Fruit fly (Drosophila melanogaster) whole organism, wandering third instar larva: ENCODE measurements around the gene Pfdn6.

Experiments used
- Rel ChIP-seq, 2 experiments: fragments of 200-800 bp; sonication (Bioruptor generic) in 1 of 2; optimal IDR thresholded peaks; 2 replicates in 1 of 2; 3 replicates in 1 of 2; lab custom pipeline; 2016 to 2019; ENCODE audit warnings: mild to moderate bottlenecking in 2 of 2, missing biosample characterization in 2 of 2, missing genetic modification characterization in 2 of 2, moderate library complexity in 1 of 2
- br ChIP-seq: fragments of 200-800 bp; sonication (Bioruptor generic); optimal IDR thresholded peaks from 2 replicates; lab custom pipeline; 2016; ENCODE audit warnings: missing biosample characterization, missing genetic modification characterization
- dsf ChIP-seq: sonication (Bioruptor generic); optimal IDR thresholded peaks from 2 replicates; lab custom pipeline; 2016; ENCODE audit warnings: missing biosample characterization, missing genetic modification characterization, borderline replicate concordance
- h ChIP-seq: fragments of 200-800 bp; sonication (Bioruptor generic); optimal IDR thresholded peaks from 3 replicates; lab custom pipeline; 2016; ENCODE audit warnings: missing biosample characterization, mild to moderate bottlenecking, missing genetic modification characterization
- pan ChIP-seq: fragments of >200 bp; optimal IDR thresholded peaks from 2 replicates; lab custom pipeline; 2017
- usp ChIP-seq: fragments of >200 bp; optimal IDR thresholded peaks from 2 replicates; lab custom pipeline; 2017; ENCODE audit warnings: missing biosample characterization, missing genetic modification characterization

DNA sequence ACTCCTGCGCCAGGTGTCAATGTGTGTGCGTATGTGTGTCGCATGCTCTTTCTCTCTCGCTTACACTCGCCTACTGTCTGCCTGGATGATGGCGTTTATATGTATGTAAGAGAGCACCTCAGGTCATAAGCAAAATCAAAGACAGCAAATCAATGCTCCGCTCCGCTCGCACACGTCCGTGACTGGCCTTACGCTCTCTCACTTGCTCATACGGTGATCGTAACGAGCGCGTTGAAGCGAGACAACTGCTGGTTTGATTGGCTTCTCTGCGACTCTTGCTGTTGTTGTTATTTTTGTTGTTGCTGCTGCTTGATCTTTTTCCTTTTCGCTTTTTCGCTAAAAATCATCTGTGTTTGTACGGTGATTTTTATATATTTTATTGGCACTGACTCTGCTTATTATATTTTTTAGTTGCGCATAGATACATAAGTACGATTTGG lies 27.9 kb upstream of the Pfdn6 start:
- TF ChIP-seq dsf (GFP tag; lab: Kevin White, UChicago) (no peak), pan (lab: Kevin White, UChicago) (no peak), br (GFP tag; lab: Kevin White, UChicago) (no peak), Rel (GFP tag; optimal IDR thresholded peaks at IDR 0.05; lab: Kevin White, UChicago) (no peak), Rel (tag; optimal IDR thresholded peaks at IDR 0.05; lab: Kevin White, UChicago) (peak; percentile 81), h (GFP tag; lab: Kevin White, UChicago) (peak; percentile 54), usp (no peak)
